Worm (Caenorhabditis elegans) whole organism, late embryonic: ENCODE measurements around the gene xbx-6.

ENCODE experiments used
- T23F11.4 ChIP-seq: fragments of 200-800 bp; sonication (Bioruptor generic); optimal IDR thresholded peaks from 2 replicates; lab custom pipeline; 2018; ENCODE audit warnings: mild to moderate bottlenecking, missing genetic modification characterization, missing compliant biosample characterization
- ahr-1 ChIP-seq: sonication (generic microtip); optimal IDR thresholded peaks from 2 replicates; lab custom pipeline; 2016; ENCODE audit warnings: missing genetic modification characterization, missing compliant biosample characterization
- ama-1 ChIP-seq: fragments of 150-350 bp; optimal IDR thresholded peaks from 2 replicates; lab custom pipeline; 2014
- ceh-31 ChIP-seq: sonication (generic microtip); optimal IDR thresholded peaks from 2 replicates; lab custom pipeline; 2016; ENCODE audit warnings: missing genetic modification characterization, missing compliant biosample characterization
- ceh-6 ChIP-seq: fragments of 200-800 bp; sonication (Bioruptor generic); optimal IDR thresholded peaks from 2 replicates; lab custom pipeline; 2018; ENCODE audit warnings: mild to moderate bottlenecking, missing genetic modification characterization, missing compliant biosample characterization
- dve-1 ChIP-seq: sonication (generic microtip); optimal IDR thresholded peaks from 2 replicates; lab custom pipeline; 2017; ENCODE audit warnings: antibody characterized with exemption, mild to moderate bottlenecking, missing genetic modification characterization, missing compliant biosample characterization
- ets-4 ChIP-seq: sonication (generic microtip); optimal IDR thresholded peaks from 2 replicates; lab custom pipeline; 2016; ENCODE audit warnings: missing genetic modification characterization, missing compliant biosample characterization
- fkh-10 ChIP-seq: fragments of 150-350 bp; optimal IDR thresholded peaks from 2 replicates; lab custom pipeline; 2014; ENCODE audit warnings: missing biosample characterization, missing genetic modification reagents, missing genetic modification characterization
- nfya-1 ChIP-seq: sonication (generic microtip); optimal IDR thresholded peaks from 2 replicates; lab custom pipeline; 2017; ENCODE audit warnings: missing genetic modification characterization, mild to moderate bottlenecking, missing compliant biosample characterization, antibody characterized with exemption, moderate library complexity
- nhr-232 ChIP-seq: sonication (generic microtip); optimal IDR thresholded peaks from 2 replicates; lab custom pipeline; 2016; ENCODE audit warnings: missing genetic modification characterization, missing compliant biosample characterization
- odd-2 ChIP-seq: sonication (generic microtip); optimal IDR thresholded peaks from 2 replicates; lab custom pipeline; 2017; ENCODE audit warnings: antibody characterized with exemption, mild to moderate bottlenecking, missing genetic modification characterization, missing compliant biosample characterization
- rnt-1 ChIP-seq: sonication (generic microtip); optimal IDR thresholded peaks from 2 replicates; lab custom pipeline; 2016; ENCODE audit warnings: missing genetic modification characterization, missing compliant biosample characterization
- sox-4 ChIP-seq: sonication (generic microtip); optimal IDR thresholded peaks from 2 replicates; lab custom pipeline; 2017; ENCODE audit warnings: mild to moderate bottlenecking, missing genetic modification characterization, inconsistent platforms, missing compliant biosample characterization
- ttx-3 ChIP-seq: sonication (generic microtip); optimal IDR thresholded peaks from 2 replicates; lab custom pipeline; 2016; ENCODE audit warnings: missing genetic modification reagents, missing genetic modification characterization, missing compliant biosample characterization

- no peak for TF ChIP-seq dve-1 (tag; lab: Kevin White, UChicago)
- no peak for TF ChIP-seq rnt-1
- no peak for TF ChIP-seq fkh-10
- TF ChIP-seq ttx-3 = no peak
- no peak for TF ChIP-seq sox-4 (tag; lab: Kevin White, UChicago)
- no peak for TF ChIP-seq ceh-31 (tag; lab: Kevin White, UChicago)
- no peak for TF ChIP-seq nhr-232 (tag; lab: Kevin White, UChicago)
- no peak for TF ChIP-seq ets-4 (tag; lab: Kevin White, UChicago)
- no peak for TF ChIP-seq ama-1 (lab: Kevin White, UChicago)
- no peak for TF ChIP-seq odd-2 (tag; lab: Kevin White, UChicago)
- no peak for TF ChIP-seq T23F11.4 (GFP tag; lab: Kevin White, UChicago)
- no peak for TF ChIP-seq nfya-1 (tag; lab: Kevin White, UChicago)
- no peak for TF ChIP-seq ahr-1 (tag; lab: Kevin White, UChicago)
- TF ChIP-seq ceh-6 (GFP tag; lab: Kevin White, UChicago) = no peak
These were observed 17.3 kb upstream of the xbx-6 start, which contains the start of gene ZK287.4 for ce11 chrV:9685559-9685958.
